Fruit fly (Drosophila melanogaster): ENCODE data around the gene Ptp61F.

Gene Ptp61F

dm6 chr3L:1313039-1313766 is 161.9 kb downstream of the Ptp61F start, which contains the start of the genes sturkopf and Herc4 (continued):
- peak; percentile 87 for TF ChIP-seq CG32006 (GFP tag; optimal IDR thresholded peaks at IDR 0.05)
- TF ChIP-seq Sox15 (GFP tag; optimal IDR thresholded peaks at IDR 0.05): peak; percentile 76
- TF ChIP-seq vri (GFP tag; optimal IDR thresholded peaks at IDR 0.05): peak; percentile 40
- TF ChIP-seq Eip75B (GFP tag; optimal IDR thresholded peaks at IDR 0.05): no peak
- TF ChIP-seq eg (GFP tag; IDR thresholded peaks at IDR 0.05): peak; percentile 59; the same call in 2 of the 3 replicates
- TF ChIP-seq Sox102F (GFP tag; optimal IDR thresholded peaks at IDR 0.05): no peak
- no peak for TF ChIP-seq fd85E (GFP tag; optimal IDR thresholded peaks at IDR 0.05)
- TF ChIP-seq CG6854 (GFP tag; optimal IDR thresholded peaks at IDR 0.05): peak; percentile 45
- peak; percentile 85 for TF ChIP-seq CG31627 (GFP tag; optimal IDR thresholded peaks at IDR 0.05)
- peak; percentile 38 for TF ChIP-seq CG1621 (tag; optimal IDR thresholded peaks at IDR 0.05)
- peak; percentile 93 for TF ChIP-seq Eip78C (GFP tag)
- no peak for TF ChIP-seq Hr4 (GFP tag; optimal IDR thresholded peaks at IDR 0.05)
- TF ChIP-seq CG8119 (GFP tag; IDR thresholded peaks at IDR 0.05): peak; percentile 45
- no peak for TF ChIP-seq CG10669 (GFP tag; optimal IDR thresholded peaks at IDR 0.05)
- peak; percentile 71 for TF ChIP-seq fd59A (GFP tag; optimal IDR thresholded peaks at IDR 0.05)
- peak; percentile 57 for TF ChIP-seq CG11762 (GFP tag; optimal IDR thresholded peaks at IDR 0.05; ENCODE audit: insufficient read depth)
- TF ChIP-seq ss (GFP tag; optimal IDR thresholded peaks at IDR 0.05): peak; percentile 40 to 75
- peak; percentile 21 for TF ChIP-seq spab (GFP tag; optimal IDR thresholded peaks at IDR 0.05)
- peak; percentile 34; the same call in 1 of the 2 replicates for TF ChIP-seq Gug (GFP tag; IDR thresholded peaks at IDR 0.05)
- no peak; the same call in none of the 2 replicates for TF ChIP-seq CG15336 (GFP tag; IDR thresholded peaks at IDR 0.05)
- TF ChIP-seq achi (GFP tag; optimal IDR thresholded peaks at IDR 0.05): peak; percentile 68
- peak; percentile 79 for TF ChIP-seq topi (GFP tag; optimal IDR thresholded peaks at IDR 0.05)
- peak; percentile 85 for TF ChIP-seq CG6792 (GFP tag; optimal IDR thresholded peaks at IDR 0.05)
- peak; percentile 70 for TF ChIP-seq CG34406 (GFP tag; optimal IDR thresholded peaks at IDR 0.05)
- peak; percentile 78 for TF ChIP-seq CG8632 (GFP tag; optimal IDR thresholded peaks at IDR 0.05)
- TF ChIP-seq CG6276 (GFP tag; optimal IDR thresholded peaks at IDR 0.05): no peak
- peak; percentile 41 for TF ChIP-seq CG11902 (GFP tag; optimal IDR thresholded peaks at IDR 0.05)
- TF ChIP-seq net (GFP tag; optimal IDR thresholded peaks at IDR 0.05): peak; percentile 75
- peak; percentile 93 for TF ChIP-seq esn (GFP tag; optimal IDR thresholded peaks at IDR 0.05)
- peak; percentile 92 for TF ChIP-seq lz (GFP tag; optimal IDR thresholded peaks at IDR 0.05)
- TF ChIP-seq svp (GFP tag): peak; percentile 97
- peak; percentile 81 for TF ChIP-seq pdm3 (GFP tag; optimal IDR thresholded peaks at IDR 0.05)
- peak; percentile 88 for TF ChIP-seq Sox14 (GFP tag; optimal IDR thresholded peaks at IDR 0.05)
- TF ChIP-seq Eip93F (GFP tag; optimal IDR thresholded peaks at IDR 0.05): no peak
- TF ChIP-seq cyc (GFP tag; optimal IDR thresholded peaks at IDR 0.05): peak; percentile 60
- no peak for TF ChIP-seq CG16779 (tag; optimal IDR thresholded peaks at IDR 0.05)

dm6 chr3L:1307005-1307632 is 167.9 kb downstream of the Ptp61F start, which contains the start of the genes Ctr9 and Nt5a:
Ctr9 (plus strand) TSS chr3L:1307224.
Nt5a (minus strand) TSS chr3L:1307418.
- TF ChIP-seq Hr39 (GFP tag; optimal IDR thresholded peaks at IDR 0.05) (no peak), CG8632 (GFP tag; optimal IDR thresholded peaks at IDR 0.05) (no peak), achi (GFP tag; optimal IDR thresholded peaks at IDR 0.05) (no peak), CG3032 (tag; optimal IDR thresholded peaks at IDR 0.05) (peak; percentile 50), CG8319 (GFP tag; optimal IDR thresholded peaks at IDR 0.05) (no peak), vri (GFP tag; optimal IDR thresholded peaks at IDR 0.05) (peak; percentile 100), svp (GFP tag) (peak; percentile 42), CG6163 (GFP tag; IDR thresholded peaks at IDR 0.05) (0 out of 3 replicates have a peak, but pooled peaks have one; percentile 32), CG31627 (GFP tag; optimal IDR thresholded peaks at IDR 0.05) (peak; percentile 50), esn (GFP tag; optimal IDR thresholded peaks at IDR 0.05) (peak; percentile 56), Hr38 (GFP tag; optimal IDR thresholded peaks at IDR 0.05) (no peak), dsx (GFP tag; optimal IDR thresholded peaks at IDR 0.05; ENCODE audit: poor library complexity, severe bottlenecking) (no peak), Blimp-1 (GFP tag; optimal IDR thresholded peaks at IDR 0.05) (peak; percentile 68), CG16779 (tag; optimal IDR thresholded peaks at IDR 0.05) (no peak), Eip75B (GFP tag; optimal IDR thresholded peaks at IDR 0.05) (no peak), CG32006 (GFP tag; optimal IDR thresholded peaks at IDR 0.05) (no peak), CG10631 (GFP tag; optimal IDR thresholded peaks at IDR 0.05) (no peak), CG11902 (GFP tag; optimal IDR thresholded peaks at IDR 0.05) (no peak), salr (GFP tag; optimal IDR thresholded peaks at IDR 0.05) (no peak)
